Worm (Caenorhabditis elegans) whole organism, late embryonic: Measurements from ENCODE around the gene fbxb-52.

ENCODE experiments used
- ama-1 ChIP-seq: fragments of 150-350 bp; optimal IDR thresholded peaks from 2 replicates; lab custom pipeline; 2014
- ceh-45 ChIP-seq: fragments of 200-800 bp; sonication (Bioruptor generic); IDR thresholded peaks from 2 replicates; pipeline ENCODE4 v1.3.6; 2022; ENCODE audit warnings: missing genetic modification reagents, missing genetic modification characterization, missing compliant biosample characterization
- dmd-4 ChIP-seq: sonication (generic microtip); optimal IDR thresholded peaks from 2 replicates; lab custom pipeline; 2016; ENCODE audit warnings: borderline replicate concordance, missing genetic modification characterization, missing compliant biosample characterization
- lin-11 ChIP-seq: fragments of 200-800 bp; sonication (Bioruptor generic); optimal IDR thresholded peaks from 2 replicates; lab custom pipeline; 2018; ENCODE audit warnings: mild to moderate bottlenecking, missing genetic modification characterization, missing compliant biosample characterization
- nhr-11 ChIP-seq: fragments of 150-350 bp; optimal IDR thresholded peaks from 2 replicates; lab custom pipeline; 2014; ENCODE audit warnings: missing biosample characterization, missing genetic modification characterization

DNA sequence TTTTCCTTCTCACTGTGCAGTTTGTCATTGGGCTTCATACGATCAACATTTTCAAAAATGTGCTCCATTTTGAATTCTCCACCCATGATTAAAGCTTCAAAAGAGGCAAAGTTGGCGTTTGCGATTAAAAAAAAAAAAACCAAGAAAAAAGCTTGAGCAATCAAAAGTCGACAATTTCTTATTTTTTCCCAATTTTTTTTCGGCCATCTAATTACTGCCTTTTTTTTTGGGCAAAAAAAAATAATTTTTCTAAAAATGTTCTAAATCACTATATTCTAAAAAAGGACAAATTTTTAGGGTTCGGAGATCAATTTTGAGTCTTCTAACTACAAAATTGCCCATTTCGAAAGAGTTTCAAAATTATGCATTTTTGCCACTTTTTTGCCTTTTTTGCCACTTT is 25.6 kb upstream of the fbxb-52 start, which contains the start of gene K05F6.10:
- TF ChIP-seq dmd-4 (no peak), nhr-11 (tag; lab: Kevin White, UChicago) (no peak), ama-1 (lab: Kevin White, UChicago) (no peak), ceh-45 (GFP tag; lab: Robert Waterston, UW) (no peak), lin-11 (tag; lab: Kevin White, UChicago) (no peak)
